Worm (Caenorhabditis elegans) whole organism, early embryonic: Measurements from ENCODE around the gene ifet-1.

ENCODE experiments used
- B0310.2 ChIP-seq: sonication (generic microtip); optimal IDR thresholded peaks from 2 replicates; lab custom pipeline; 2016; ENCODE audit warnings: mild to moderate bottlenecking, missing genetic modification characterization, missing compliant biosample characterization
- F13C5.2 ChIP-seq: sonication (generic microtip); optimal IDR thresholded peaks from 2 replicates; lab custom pipeline; 2017; ENCODE audit warnings: mild to moderate bottlenecking, missing genetic modification characterization, inconsistent platforms, missing compliant biosample characterization
- aly-1 ChIP-seq: sonication (generic microtip); optimal IDR thresholded peaks from 2 replicates; lab custom pipeline; 2016; ENCODE audit warnings: missing genetic modification characterization, missing compliant biosample characterization
- ama-1 ChIP-seq: fragments of 150-350 bp; optimal IDR thresholded peaks from 2 replicates; lab custom pipeline; 2014
- ceh-13 ChIP-seq: fragments of 200-800 bp; sonication (Bioruptor generic); optimal IDR thresholded peaks from 2 replicates; lab custom pipeline; 2018; ENCODE audit warnings: mild to moderate bottlenecking, missing genetic modification characterization, missing compliant biosample characterization
- ceh-36 ChIP-seq: sonication (generic microtip); optimal IDR thresholded peaks from 2 replicates; lab custom pipeline; 2016; ENCODE audit warnings: missing genetic modification characterization, inconsistent platforms, missing compliant biosample characterization
- ets-7 ChIP-seq: sonication (generic microtip); optimal IDR thresholded peaks from 2 replicates; lab custom pipeline; 2016; ENCODE audit warnings: missing genotype, missing genetic modification characterization, missing compliant biosample characterization
- flt-1 ChIP-seq: fragments of 200-800 bp; sonication (Bioruptor generic); IDR thresholded peaks from 2 replicates; pipeline ENCODE4 v1.3.6; 2022; ENCODE audit warnings: missing genetic modification characterization, missing compliant biosample characterization
- hmbx-1 ChIP-seq: sonication (generic microtip); optimal IDR thresholded peaks from 2 replicates; lab custom pipeline; 2016; ENCODE audit warnings: mild to moderate bottlenecking, missing genetic modification characterization, missing compliant biosample characterization
- hmg-4 ChIP-seq: fragments of 200-800 bp; sonication (Bioruptor generic); optimal IDR thresholded peaks from 2 replicates; lab custom pipeline; 2018; ENCODE audit warnings: mild to moderate bottlenecking, missing genetic modification characterization, missing compliant biosample characterization
- hnd-1 ChIP-seq: sonication (generic microtip); optimal IDR thresholded peaks from 2 replicates; lab custom pipeline; 2016; ENCODE audit warnings: missing genetic modification characterization, missing compliant biosample characterization
- pes-1 ChIP-seq: fragments of 200-800 bp; sonication (Bioruptor generic); IDR thresholded peaks from 2 replicates; pipeline ENCODE4 v1.3.6; 2022; ENCODE audit warnings: missing genetic modification reagents, missing genetic modification characterization, missing compliant biosample characterization
- scrt-1 ChIP-seq: fragments of 200-800 bp; sonication (Bioruptor generic); IDR thresholded peaks from 2 replicates; pipeline ENCODE4 v1.3.6; 2022; ENCODE audit warnings: missing genetic modification characterization, missing compliant biosample characterization
- sea-1 ChIP-seq: fragments of 200-800 bp; sonication (Bioruptor generic); conservative IDR thresholded peaks from 2 replicates; pipeline ENCODE4 v1.3.6; 2022; ENCODE audit warnings: missing genetic modification characterization, missing compliant biosample characterization
- tbx-11 ChIP-seq: fragments of 200-800 bp; sonication (Bioruptor generic); IDR thresholded peaks from 2 replicates; pipeline ENCODE4 v1.3.6; 2022; ENCODE audit warnings: missing genetic modification characterization, missing compliant biosample characterization
- tbx-37 ChIP-seq: fragments of 200-800 bp; sonication (Bioruptor generic); conservative IDR thresholded peaks from 2 replicates; pipeline ENCODE4 v1.3.6; 2022; ENCODE audit warnings: missing genetic modification reagents, missing genetic modification characterization, missing compliant biosample characterization
- tra-4 ChIP-seq: sonication (generic microtip); optimal IDR thresholded peaks from 2 replicates; lab custom pipeline; 2017; ENCODE audit warnings: missing genetic modification characterization, missing compliant biosample characterization

Gene ifet-1

ce11 chrIII:4474908-4475307 is at the start of gene ifet-1:
Gene ifet-1 (minus strand): TSS chrIII:4475150.
- TF ChIP-seq hmg-4 = no peak
- no peak for TF ChIP-seq tbx-37 (GFP tag; lab: Robert Waterston, UW)
- TF ChIP-seq tra-4 (tag; lab: Kevin White, UChicago) = no peak
- TF ChIP-seq ceh-13 (GFP tag; lab: Kevin White, UChicago) = no peak
- TF ChIP-seq B0310.2 (tag; lab: Kevin White, UChicago) = no peak
- TF ChIP-seq hmbx-1 (tag; lab: Kevin White, UChicago) = no peak
- TF ChIP-seq ama-1 = no peak
- no peak for TF ChIP-seq sea-1 (GFP tag; lab: Robert Waterston, UW)
- TF ChIP-seq pes-1 = no peak
- no peak for TF ChIP-seq tbx-11 (GFP tag; lab: Robert Waterston, UW)
- no peak for TF ChIP-seq ets-7 (tag; lab: Kevin White, UChicago)
- TF ChIP-seq scrt-1 (GFP tag; lab: Robert Waterston, UW) = no peak
- no peak for TF ChIP-seq F13C5.2

ce11 chrIII:4524071-4524470 is 49.1 kb upstream of the ifet-1 start:
- TF ChIP-seq ceh-36 (peak; percentile 59), ama-1 (no peak), hmbx-1 (tag; lab: Kevin White, UChicago) (no peak)

ce11 chrIII:4523411-4523810 is 48.5 kb upstream of the ifet-1 start:
- TF ChIP-seq scrt-1 (GFP tag; lab: Robert Waterston, UW) (no peak), aly-1 (no peak), tra-4 (tag; lab: Kevin White, UChicago) (no peak), hmbx-1 (tag; lab: Kevin White, UChicago) (no peak), hnd-1 (no peak), ets-7 (tag; lab: Kevin White, UChicago) (no peak), flt-1 (GFP tag; lab: Robert Waterston, UW) (no peak), B0310.2 (tag; lab: Kevin White, UChicago) (no peak), tbx-37 (GFP tag; lab: Robert Waterston, UW) (no peak), ceh-36 (no peak), pes-1 (no peak), hmg-4 (no peak), ama-1 (no peak), F13C5.2 (no peak)

DNA sequence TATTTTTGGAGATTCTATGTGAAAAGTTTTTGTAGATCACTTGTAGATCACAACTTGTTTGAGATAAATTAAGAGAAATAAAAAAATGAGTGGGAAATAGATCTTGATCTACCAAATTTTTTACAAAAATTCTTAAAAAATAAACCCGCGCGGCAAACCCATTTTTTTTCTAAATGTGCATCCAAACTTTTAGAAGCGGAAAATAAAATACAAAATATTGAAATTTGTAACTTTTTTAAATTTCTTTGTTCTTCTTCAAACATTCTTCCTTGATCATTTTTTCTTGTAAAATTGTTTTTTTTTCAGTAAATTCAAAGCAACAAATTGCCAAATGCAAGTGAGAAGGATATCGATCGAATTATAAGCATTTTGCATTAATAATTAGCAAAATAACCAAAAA is 45.1 kb upstream of the ifet-1 start, which contains the start of gene cdh-4:
cdh-4 (plus strand) TSS at position 301 of the 400 bp plus-strand sequence.
- no peak for TF ChIP-seq ceh-13 (GFP tag; lab: Kevin White, UChicago)
- no peak for TF ChIP-seq ama-1
- no peak for TF ChIP-seq ets-7 (tag; lab: Kevin White, UChicago)
- TF ChIP-seq F13C5.2 = no peak
- no peak for TF ChIP-seq tbx-11 (GFP tag; lab: Robert Waterston, UW)
- no peak for TF ChIP-seq hnd-1
- no peak for TF ChIP-seq scrt-1 (GFP tag; lab: Robert Waterston, UW)
- TF ChIP-seq ceh-36 = no peak
- no peak for TF ChIP-seq hmg-4
- TF ChIP-seq pes-1 = no peak
- no peak for TF ChIP-seq aly-1
- TF ChIP-seq tra-4 (tag; lab: Kevin White, UChicago) = no peak
- TF ChIP-seq hmbx-1 (tag; lab: Kevin White, UChicago) = no peak

- TF ChIP-seq hmg-4 = peak; percentile 30
- TF ChIP-seq aly-1 = no peak
Observed at ce11 chrIII:4519410-4519809, 44.5 kb upstream of the ifet-1 start.

- TF ChIP-seq tbx-37 (GFP tag; lab: Robert Waterston, UW) = no peak
- no peak for TF ChIP-seq ceh-13 (GFP tag; lab: Kevin White, UChicago)
- no peak for TF ChIP-seq hnd-1
- no peak for TF ChIP-seq B0310.2 (tag; lab: Kevin White, UChicago)
- no peak for TF ChIP-seq scrt-1 (GFP tag; lab: Robert Waterston, UW)
- no peak for TF ChIP-seq ceh-36
- no peak for TF ChIP-seq sea-1 (GFP tag; lab: Robert Waterston, UW)
Observed at ce11 chrIII:4517781-4518180, 42.8 kb upstream of the ifet-1 start.

DNA sequence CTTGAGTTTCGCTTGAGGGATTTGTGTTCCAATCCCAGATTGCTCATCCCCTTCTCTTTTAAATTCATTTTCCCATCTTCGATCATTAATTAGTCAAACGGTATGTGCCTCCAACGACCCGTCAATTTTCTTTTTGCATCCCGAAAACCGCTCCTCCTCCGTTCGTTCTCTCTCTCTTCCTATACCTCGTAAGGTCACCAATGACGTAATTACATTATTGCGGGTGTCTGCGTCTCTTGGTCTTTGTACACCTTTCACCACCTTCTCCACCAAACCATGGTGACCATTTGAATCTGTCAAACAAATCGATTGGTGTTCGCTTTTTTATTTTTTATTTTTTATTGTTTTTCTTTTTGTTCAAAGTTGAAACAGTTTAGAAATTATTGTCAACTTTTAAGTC is 40.2 kb upstream of the ifet-1 start:
- TF ChIP-seq hmg-4 (peak; percentile 5), tra-4 (tag; lab: Kevin White, UChicago) (no peak)

DNA sequence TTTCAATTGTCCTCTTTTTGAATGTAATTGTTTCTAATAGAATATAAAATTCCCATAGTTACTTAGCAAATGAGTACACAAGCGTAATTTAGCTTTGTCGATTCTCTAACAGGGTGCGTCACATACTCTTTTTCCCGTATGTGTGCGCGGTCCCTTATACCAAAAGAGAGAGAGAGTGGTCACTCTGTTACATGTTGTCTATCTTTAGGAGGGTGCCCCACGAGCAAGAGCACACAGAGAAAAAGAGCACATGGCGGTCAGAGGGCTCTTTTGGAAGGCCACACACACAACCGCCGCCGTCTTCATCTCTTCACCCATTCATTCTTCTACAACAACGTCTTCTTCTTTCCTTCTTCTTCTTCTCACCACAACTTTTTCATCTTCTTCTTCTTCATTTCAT is 39.0 kb upstream of the ifet-1 start:
- TF ChIP-seq ceh-36 (no peak), hmg-4 (peak; percentile 63), ets-7 (tag; lab: Kevin White, UChicago) (no peak), F13C5.2 (peak; percentile 7), scrt-1 (GFP tag; lab: Robert Waterston, UW) (no peak), pes-1 (no peak), tra-4 (tag; lab: Kevin White, UChicago) (no peak), flt-1 (GFP tag; lab: Robert Waterston, UW) (no peak; the same call in 1 of the 2 replicates), ceh-13 (GFP tag; lab: Kevin White, UChicago) (no peak), tbx-11 (GFP tag; lab: Robert Waterston, UW) (no peak), ama-1 (no peak), hnd-1 (no peak), tbx-37 (GFP tag; lab: Robert Waterston, UW) (no peak), B0310.2 (tag; lab: Kevin White, UChicago) (no peak), sea-1 (GFP tag; lab: Robert Waterston, UW) (no peak), hmbx-1 (tag; lab: Kevin White, UChicago) (no peak)
